Worm (Caenorhabditis elegans): Measurements from ENCODE around the gene srj-33.

Gene srj-33

DNA sequence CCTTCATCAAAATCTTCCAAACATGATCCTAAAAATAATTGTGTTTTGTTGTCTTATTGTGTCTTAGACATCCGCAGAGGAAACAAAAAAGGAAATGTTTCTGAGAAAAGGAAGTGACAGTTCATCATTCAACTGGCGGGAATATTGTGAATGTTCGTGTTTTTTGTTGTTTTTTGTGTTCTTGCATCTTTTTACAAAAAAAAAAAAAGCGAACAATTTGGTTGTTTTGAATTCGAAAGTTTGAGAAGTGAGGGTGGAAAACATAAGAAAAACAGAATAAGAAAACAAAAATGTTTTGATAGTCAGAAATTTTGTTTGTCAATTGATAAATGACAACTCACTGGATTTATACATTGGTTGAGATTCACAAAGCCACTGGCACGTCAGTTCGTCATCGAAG, 27.7 kb downstream of the srj-33 start:
- TF ChIP-seq nhr-10 (tag; optimal IDR thresholded peaks at IDR 0.05) (no peak), alr-1 (tag; optimal IDR thresholded peaks at IDR 0.05) (no peak), lsy-2 (tag; optimal IDR thresholded peaks at IDR 0.05) (no peak)

DNA sequence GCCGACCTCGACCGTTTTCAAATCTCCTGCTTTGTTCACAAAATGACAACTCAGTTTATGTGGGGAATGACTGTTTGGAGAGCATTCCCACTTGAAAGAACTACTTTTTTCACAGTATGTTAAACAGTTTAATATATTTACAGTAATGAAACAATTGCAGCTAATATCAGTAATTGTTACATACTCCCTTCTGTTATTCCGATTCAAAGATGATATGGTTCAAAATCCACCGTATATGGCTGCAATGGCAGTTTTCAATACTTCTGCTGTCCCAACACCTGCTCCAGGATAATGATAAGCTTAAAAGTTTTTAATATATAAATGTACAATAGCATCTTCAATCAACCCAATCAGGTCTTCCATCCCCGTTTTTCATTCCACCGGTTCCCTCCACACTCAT, 30.1 kb downstream of the srj-33 start:
- no peak for TF ChIP-seq lin-11 (tag; optimal IDR thresholded peaks at IDR 0.05)
- no peak for TF ChIP-seq dmd-4 (tag; optimal IDR thresholded peaks at IDR 0.05)
- no peak for TF ChIP-seq nhr-77 (tag; optimal IDR thresholded peaks at IDR 0.05)
- no peak for TF ChIP-seq ama-1 (optimal IDR thresholded peaks at IDR 0.05)
- TF ChIP-seq mdl-1 (tag; optimal IDR thresholded peaks at IDR 0.05) = no peak
- TF ChIP-seq nhr-6 (tag; optimal IDR thresholded peaks at IDR 0.05) = no peak
- TF ChIP-seq ZK546.5 (tag; optimal IDR thresholded peaks at IDR 0.05) = no peak
- TF ChIP-seq snpc-4 (tag; optimal IDR thresholded peaks at IDR 0.05) = no peak
- no peak for TF ChIP-seq ztf-11 (tag; optimal IDR thresholded peaks at IDR 0.05)
- TF ChIP-seq zag-1 (tag; optimal IDR thresholded peaks at IDR 0.05) = no peak
- TF ChIP-seq R02D3.7 (tag; optimal IDR thresholded peaks at IDR 0.05) = no peak
- no peak for TF ChIP-seq lin-13 (GFP tag; optimal IDR thresholded peaks at IDR 0.05)
- no peak for TF ChIP-seq F13H6.1 (tag; optimal IDR thresholded peaks at IDR 0.05)
- no peak for TF ChIP-seq sma-3 (GFP tag; optimal IDR thresholded peaks at IDR 0.05)
- TF ChIP-seq nhr-21 (tag; optimal IDR thresholded peaks at IDR 0.05) = no peak
- TF ChIP-seq ceh-82 (tag; optimal IDR thresholded peaks at IDR 0.05) = no peak
- TF ChIP-seq aly-2 (tag; optimal IDR thresholded peaks at IDR 0.05) = no peak
- TF ChIP-seq nhr-25 (tag; optimal IDR thresholded peaks at IDR 0.05) = no peak
- no peak for TF ChIP-seq nhr-11 (tag; optimal IDR thresholded peaks at IDR 0.05)
- TF ChIP-seq elt-3 (tag; optimal IDR thresholded peaks at IDR 0.05) = no peak

DNA sequence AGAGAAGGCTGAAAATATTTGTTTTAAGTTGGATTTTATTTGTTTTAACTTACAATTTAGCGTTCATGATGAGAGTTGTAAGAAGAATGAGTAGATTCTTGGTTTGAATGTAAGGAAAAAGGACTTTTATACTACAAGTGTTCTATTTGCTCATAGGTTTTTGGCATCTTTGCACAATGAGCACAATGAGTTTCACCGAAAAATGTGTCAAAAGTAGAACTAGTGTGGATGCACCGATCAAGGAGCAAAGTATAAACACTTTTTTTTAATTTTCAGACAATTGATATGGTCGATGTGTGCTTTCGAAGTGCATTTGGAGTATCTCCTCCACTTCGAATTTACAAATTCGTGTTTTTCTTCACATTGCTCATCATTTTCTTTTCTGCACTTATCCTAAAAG, 31.2 kb downstream of the srj-33 start, which contains the start of gene fipr-11:
Gene fipr-11 (minus strand): TSS at position 101 of the 400 bp plus-strand sequence.
- TF ChIP-seq unc-62 (GFP tag; optimal IDR thresholded peaks at IDR 0.05) = no peak
- TF ChIP-seq nhr-12 (tag; optimal IDR thresholded peaks at IDR 0.05) = no peak
- no peak for TF ChIP-seq ceh-16 (tag; optimal IDR thresholded peaks at IDR 0.05)
- no peak for TF ChIP-seq mab-5 (tag; optimal IDR thresholded peaks at IDR 0.05)
- TF ChIP-seq nhr-129 (tag; optimal IDR thresholded peaks at IDR 0.05) = no peak
- TF ChIP-seq Y55F3AM.14 (GFP tag; optimal IDR thresholded peaks at IDR 0.05) = no peak
- no peak for TF ChIP-seq C34F6.9 (tag; optimal IDR thresholded peaks at IDR 0.05)
- no peak for TF ChIP-seq nhr-237 (tag; optimal IDR thresholded peaks at IDR 0.05)
- no peak for TF ChIP-seq nhr-21 (tag; optimal IDR thresholded peaks at IDR 0.05)
- no peak for TF ChIP-seq ceh-82 (tag; optimal IDR thresholded peaks at IDR 0.05)
- no peak for TF ChIP-seq nhr-25 (tag; optimal IDR thresholded peaks at IDR 0.05)
- no peak for TF ChIP-seq sma-9 (GFP tag; optimal IDR thresholded peaks at IDR 0.05)
- TF ChIP-seq sma-9 (tag; optimal IDR thresholded peaks at IDR 0.05) = no peak
- TF ChIP-seq crh-2 (tag; optimal IDR thresholded peaks at IDR 0.05) = no peak

DNA sequence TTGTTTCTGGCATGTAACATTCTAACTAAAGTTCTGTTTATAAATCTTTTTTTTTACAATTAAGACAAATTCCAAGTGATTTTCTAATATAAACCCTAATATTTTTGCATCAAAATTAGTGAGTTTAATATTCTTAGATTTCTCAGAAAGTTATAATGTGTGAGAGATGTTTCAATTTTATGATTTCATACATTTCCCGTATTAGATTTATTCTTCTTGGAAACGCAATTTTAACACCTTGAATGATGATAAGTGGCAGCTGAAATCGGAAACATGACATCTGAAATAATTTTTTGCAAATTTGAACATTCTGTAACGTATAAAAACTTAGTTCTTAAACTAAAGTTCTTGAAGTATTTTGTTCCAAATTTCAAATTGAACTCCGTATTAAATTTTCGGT, 36.2 kb downstream of the srj-33 start:
- TF ChIP-seq lin-13 (GFP tag; optimal IDR thresholded peaks at IDR 0.05) (no peak), unc-62 (GFP tag; optimal IDR thresholded peaks at IDR 0.05) (no peak), C34F6.9 (tag; optimal IDR thresholded peaks at IDR 0.05) (no peak), ceh-82 (tag; optimal IDR thresholded peaks at IDR 0.05) (no peak), peb-1 (tag; optimal IDR thresholded peaks at IDR 0.05) (no peak), nhr-11 (tag; optimal IDR thresholded peaks at IDR 0.05) (no peak), nhr-21 (tag; optimal IDR thresholded peaks at IDR 0.05) (no peak), lsy-2 (tag; optimal IDR thresholded peaks at IDR 0.05) (no peak), zag-1 (tag; optimal IDR thresholded peaks at IDR 0.05) (no peak), alr-1 (tag; optimal IDR thresholded peaks at IDR 0.05) (no peak), nhr-6 (tag; optimal IDR thresholded peaks at IDR 0.05) (no peak), sem-4 (tag; optimal IDR thresholded peaks at IDR 0.05) (no peak), nhr-25 (tag; optimal IDR thresholded peaks at IDR 0.05) (no peak), dmd-4 (tag; optimal IDR thresholded peaks at IDR 0.05) (no peak), ztf-11 (tag; optimal IDR thresholded peaks at IDR 0.05) (no peak)

DNA sequence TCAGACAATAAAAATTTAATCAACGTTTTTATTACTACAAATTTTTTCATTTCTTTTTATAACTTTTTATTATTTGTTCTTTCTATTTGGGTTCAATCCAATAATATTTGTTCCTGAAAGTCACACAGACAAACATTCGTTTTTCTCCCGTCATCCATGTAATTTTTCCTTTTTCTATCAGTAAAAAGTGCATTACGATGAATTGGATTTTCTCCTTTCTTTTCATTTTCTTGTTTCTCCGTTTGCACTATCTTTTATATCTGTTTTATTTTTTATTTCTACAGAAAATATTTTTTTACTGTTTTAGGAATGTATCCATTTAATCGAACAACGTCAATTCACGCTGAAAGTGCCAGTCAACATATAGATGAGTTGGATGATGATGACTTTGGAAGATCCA, 38.1 kb downstream of the srj-33 start, which contains the start of gene egl-47:
Gene egl-47 (plus strand): TSS at position 301 of the 400 bp plus-strand sequence.
- TF ChIP-seq C34F6.9 (tag; optimal IDR thresholded peaks at IDR 0.05) (no peak), elt-3 (tag; optimal IDR thresholded peaks at IDR 0.05) (no peak), nhr-237 (tag; optimal IDR thresholded peaks at IDR 0.05) (no peak), mdl-1 (tag; optimal IDR thresholded peaks at IDR 0.05) (no peak), zag-1 (tag; optimal IDR thresholded peaks at IDR 0.05) (no peak), nhr-11 (tag; optimal IDR thresholded peaks at IDR 0.05) (no peak), fos-1 (tag; optimal IDR thresholded peaks at IDR 0.05) (no peak), lin-11 (tag; optimal IDR thresholded peaks at IDR 0.05) (no peak), snpc-4 (tag; optimal IDR thresholded peaks at IDR 0.05) (no peak), ceh-16 (tag; optimal IDR thresholded peaks at IDR 0.05) (no peak), dmd-4 (tag; optimal IDR thresholded peaks at IDR 0.05) (no peak), crh-2 (tag; optimal IDR thresholded peaks at IDR 0.05) (no peak), ztf-1 (GFP tag; conservative IDR thresholded peaks at IDR 0.05) (no peak), skn-1 (tag; optimal IDR thresholded peaks at IDR 0.05) (no peak), nhr-77 (tag; optimal IDR thresholded peaks at IDR 0.05) (no peak), nhr-21 (tag; optimal IDR thresholded peaks at IDR 0.05) (no peak), sma-9 (GFP tag; optimal IDR thresholded peaks at IDR 0.05) (no peak), sma-9 (tag; optimal IDR thresholded peaks at IDR 0.05) (no peak), nhr-6 (tag; optimal IDR thresholded peaks at IDR 0.05) (no peak), nhr-129 (tag; optimal IDR thresholded peaks at IDR 0.05) (no peak), ceh-82 (tag; optimal IDR thresholded peaks at IDR 0.05) (no peak)

Measured in whole organism, L2 larva.